Fruit fly (Drosophila melanogaster) whole organism, pupa: ENCODE measurements around the gene Polr3E.

Source experiments
- CG10348 ChIP-seq: fragments of 200-800 bp; sonication (Bioruptor generic); IDR thresholded peaks from 2 replicates; pipeline ENCODE4 v1.3.6; 2022; ENCODE audit warnings: missing biosample characterization, missing genetic modification characterization
- CG12605 ChIP-seq: fragments of 200-800 bp; sonication (Bioruptor generic); IDR thresholded peaks from 2 replicates; pipeline ENCODE4 v1.3.6; 2022; ENCODE audit warnings: missing biosample characterization, missing genetic modification characterization
- CG13204 ChIP-seq: fragments of 200-800 bp; sonication (Bioruptor generic); optimal IDR thresholded peaks from 2 replicates; lab custom pipeline; 2018; ENCODE audit warnings: missing biosample characterization, mild to moderate bottlenecking, missing genetic modification characterization, moderate library complexity
- CG14655 ChIP-seq: fragments of 200-800 bp; sonication (Bioruptor generic); optimal IDR thresholded peaks from 3 replicates; lab custom pipeline; 2017; ENCODE audit warnings: mild to moderate bottlenecking, missing biosample characterization, missing genetic modification reagents, missing genetic modification characterization
- CG15710 ChIP-seq: fragments of 200-800 bp; sonication (Bioruptor generic); optimal IDR thresholded peaks from 2 replicates; lab custom pipeline; 2018; ENCODE audit warnings: missing biosample characterization, mild to moderate bottlenecking, missing genetic modification characterization, moderate library complexity
- CG17806 ChIP-seq: fragments of 200-800 bp; sonication (Bioruptor generic); optimal IDR thresholded peaks from 2 replicates; lab custom pipeline; 2018; ENCODE audit warnings: missing biosample characterization, mild to moderate bottlenecking, missing genetic modification characterization, moderate library complexity
- CG32121 ChIP-seq: fragments of 200-800 bp; sonication (Bioruptor generic); IDR thresholded peaks from 2 replicates; pipeline ENCODE4 v1.3.6; 2022; ENCODE audit warnings: missing biosample characterization, missing genetic modification characterization
- CG34367 ChIP-seq: fragments of 200-800 bp; sonication (Bioruptor generic); optimal IDR thresholded peaks from 2 replicates; lab custom pipeline; 2018; ENCODE audit warnings: missing biosample characterization, mild to moderate bottlenecking, missing genetic modification characterization
- CG4496 ChIP-seq: fragments of 200-800 bp; sonication (Bioruptor generic); IDR thresholded peaks from 3 replicates; pipeline ENCODE4 v1.3.6; 2022; ENCODE audit warnings: missing biosample characterization, missing genetic modification characterization
- CG8159 ChIP-seq: fragments of 200-800 bp; sonication (Bioruptor generic); optimal IDR thresholded peaks from 3 replicates; lab custom pipeline; 2018; ENCODE audit warnings: missing biosample characterization, mild to moderate bottlenecking, missing genetic modification characterization, moderate library complexity
- CG8301 ChIP-seq: fragments of 200-800 bp; sonication (Bioruptor generic); optimal IDR thresholded peaks from 2 replicates; lab custom pipeline; 2018; ENCODE audit warnings: missing biosample characterization, mild to moderate bottlenecking, missing genetic modification characterization
- CG9948 ChIP-seq: fragments of 200-800 bp; sonication (Bioruptor generic); optimal IDR thresholded peaks from 2 replicates; lab custom pipeline; 2018; ENCODE audit warnings: missing biosample characterization, mild to moderate bottlenecking, missing genetic modification characterization, moderate library complexity
- D1 ChIP-seq: fragments of 200-800 bp; sonication (Bioruptor generic); optimal IDR thresholded peaks from 2 replicates; lab custom pipeline; 2018; ENCODE audit warnings: missing biosample characterization, mild to moderate bottlenecking, missing genetic modification characterization, moderate library complexity
- EcR ChIP-seq: fragments of 200-800 bp; sonication (Bioruptor generic); optimal IDR thresholded peaks from 3 replicates; lab custom pipeline; 2019; ENCODE audit warnings: missing biosample characterization, missing genetic modification characterization, mild to moderate bottlenecking, moderate library complexity, missing genetic modification reagents
- Ets98B ChIP-seq: fragments of 200-800 bp; sonication (Bioruptor generic); IDR thresholded peaks from 2 replicates; pipeline ENCODE4 v1.3.6; 2022; ENCODE audit warnings: missing biosample characterization, missing genetic modification characterization
- Pif1A ChIP-seq: fragments of 200-800 bp; sonication (Bioruptor generic); optimal IDR thresholded peaks from 3 replicates; lab custom pipeline; 2016; ENCODE audit warnings: missing biosample characterization, missing genetic modification characterization
- Pif1B ChIP-seq: fragments of 200-800 bp; sonication (Bioruptor generic); optimal IDR thresholded peaks from 3 replicates; lab custom pipeline; 2016; ENCODE audit warnings: missing biosample characterization, missing genetic modification characterization
- Snoo ChIP-seq: fragments of 200-800 bp; sonication (Bioruptor generic); optimal IDR thresholded peaks from 3 replicates; lab custom pipeline; 2017; ENCODE audit warnings: missing biosample characterization, mild to moderate bottlenecking, missing genetic modification characterization, inconsistent platforms
- fd96Ca ChIP-seq: fragments of 200-800 bp; sonication (Bioruptor generic); IDR thresholded peaks from 3 replicates; pipeline ENCODE4 v1.3.6; 2022; ENCODE audit warnings: missing biosample characterization, missing genetic modification characterization
- gl ChIP-seq: fragments of 200-800 bp; sonication (Bioruptor generic); optimal IDR thresholded peaks from 2 replicates; lab custom pipeline; 2018; ENCODE audit warnings: missing biosample characterization, mild to moderate bottlenecking, missing genetic modification characterization
- rn ChIP-seq: fragments of 200-800 bp; sonication (Bioruptor generic); IDR thresholded peaks from 2 replicates; pipeline ENCODE4 v1.3.6; 2022; ENCODE audit warnings: missing biosample characterization, missing genetic modification characterization

Polr3E gene

dm6 chr3L:21011689-21012088 is 19.9 kb upstream of the Polr3E start:
- TF ChIP-seq Pif1B (no peak), EcR (GFP tag; lab: Kevin White, UChicago) (peak; percentile 36)
- TF ChIP-seq, all 21 proteins: peak for 1

- TF ChIP-seq rn = 0 out of 2 replicates have a peak, but pooled peaks have one; percentile 17
- TF ChIP-seq Snoo (tag; lab: Kevin White, UChicago) = no peak
- no peak for TF ChIP-seq CG34367 (tag; lab: Kevin White, UChicago)
- TF ChIP-seq CG9948 = peak; percentile 3
- peak; percentile 53 for TF ChIP-seq CG13204 (GFP tag; lab: Kevin White, UChicago)
- TF ChIP-seq fd96Ca = peak; percentile 66; the same call in 1 of the 3 replicates
- TF ChIP-seq CG15710 (tag; lab: Kevin White, UChicago) = peak; percentile 38
- TF ChIP-seq EcR (GFP tag; lab: Kevin White, UChicago) = peak; percentile 58
- no peak for TF ChIP-seq Pif1A (GFP tag; lab: Kevin White, UChicago)
- no peak for TF ChIP-seq CG14655 (GFP tag; lab: Kevin White, UChicago)
- TF ChIP-seq CG4496 (GFP tag; lab: Robert Waterston, UW) = 0 out of 3 replicates have a peak, but pooled peaks have one; percentile 30
- TF ChIP-seq CG10348 (GFP tag; lab: Robert Waterston, UW) = no peak
- no peak for TF ChIP-seq Ets98B (GFP tag; lab: Robert Waterston, UW)
- peak; percentile 56 for TF ChIP-seq gl (tag; lab: Kevin White, UChicago)
- peak; percentile 34 for TF ChIP-seq CG8159 (tag; lab: Kevin White, UChicago)
- TF ChIP-seq CG17806 (tag; lab: Kevin White, UChicago) = no peak
- no peak for TF ChIP-seq CG8301 (tag; lab: Kevin White, UChicago)
- TF ChIP-seq D1 = no peak
- 0 out of 2 replicates have a peak, but pooled peaks have one; percentile 22 for TF ChIP-seq CG32121 (GFP tag; lab: Robert Waterston, UW)
- peak; percentile 31 for TF ChIP-seq Pif1B
- TF ChIP-seq CG12605 (GFP tag; lab: Robert Waterston, UW) = no peak
These were observed 18.2 kb upstream of the Polr3E start for dm6 chr3L:21013465-21013864.

- no peak for TF ChIP-seq rn
- TF ChIP-seq fd96Ca = peak; percentile 56; the same call in 2 of the 3 replicates
- TF ChIP-seq CG34367 (tag; lab: Kevin White, UChicago) = no peak
- peak; percentile 74 for TF ChIP-seq gl (tag; lab: Kevin White, UChicago)
- TF ChIP-seq CG4496 (GFP tag; lab: Robert Waterston, UW) = peak; percentile 35; the same call in 2 of the 3 replicates
- TF ChIP-seq CG9948 = peak; percentile 10
- no peak; the same call in 1 of the 2 replicates for TF ChIP-seq Ets98B (GFP tag; lab: Robert Waterston, UW)
- TF ChIP-seq Pif1A (GFP tag; lab: Kevin White, UChicago) = peak; percentile 15
- peak; percentile 77 for TF ChIP-seq CG12605 (GFP tag; lab: Robert Waterston, UW)
- peak; percentile 7 for TF ChIP-seq Pif1B
- no peak for TF ChIP-seq Snoo (tag; lab: Kevin White, UChicago)
- peak; percentile 37 for TF ChIP-seq CG32121 (GFP tag; lab: Robert Waterston, UW)
- TF ChIP-seq EcR (GFP tag; lab: Kevin White, UChicago) = peak; percentile 4
- no peak for TF ChIP-seq D1
- peak; percentile 20 for TF ChIP-seq CG17806 (tag; lab: Kevin White, UChicago)
These were observed 17.1 kb upstream of the Polr3E start for dm6 chr3L:21014516-21014945.

dm6 chr3L:21023364-21023763 is 8.3 kb upstream of the Polr3E start:
- no peak for TF ChIP-seq CG10348 (GFP tag; lab: Robert Waterston, UW)
- TF ChIP-seq EcR (GFP tag; lab: Kevin White, UChicago) = peak; percentile 82
- peak; percentile 37; the same call in 2 of the 3 replicates for TF ChIP-seq CG4496 (GFP tag; lab: Robert Waterston, UW)
- no peak for TF ChIP-seq fd96Ca
- peak; percentile 14 for TF ChIP-seq Snoo (tag; lab: Kevin White, UChicago)
- TF ChIP-seq CG9948 = no peak
- TF ChIP-seq CG32121 (GFP tag; lab: Robert Waterston, UW) = peak; percentile 9; the same call in 1 of the 2 replicates
- no peak for TF ChIP-seq gl (tag; lab: Kevin White, UChicago)
- no peak for TF ChIP-seq CG14655 (GFP tag; lab: Kevin White, UChicago)

- TF ChIP-seq gl (tag; lab: Kevin White, UChicago) (no peak), CG34367 (tag; lab: Kevin White, UChicago) (no peak), CG17806 (tag; lab: Kevin White, UChicago) (no peak), Pif1B (no peak), CG14655 (GFP tag; lab: Kevin White, UChicago) (no peak), CG12605 (GFP tag; lab: Robert Waterston, UW) (no peak), Snoo (tag; lab: Kevin White, UChicago) (no peak), Ets98B (GFP tag; lab: Robert Waterston, UW) (no peak), EcR (GFP tag; lab: Kevin White, UChicago) (no peak), CG9948 (no peak), CG13204 (GFP tag; lab: Kevin White, UChicago) (no peak), CG10348 (GFP tag; lab: Robert Waterston, UW) (no peak)
These were observed 7.8 kb upstream of the Polr3E start for dm6 chr3L:21023795-21024194.

- TF ChIP-seq Pif1A (GFP tag; lab: Kevin White, UChicago) (no peak), CG32121 (GFP tag; lab: Robert Waterston, UW) (no peak), CG14655 (GFP tag; lab: Kevin White, UChicago) (no peak), CG13204 (GFP tag; lab: Kevin White, UChicago) (no peak), D1 (no peak), CG8301 (tag; lab: Kevin White, UChicago) (no peak), Snoo (tag; lab: Kevin White, UChicago) (no peak), CG8159 (tag; lab: Kevin White, UChicago) (no peak), CG9948 (no peak), Ets98B (GFP tag; lab: Robert Waterston, UW) (no peak), CG10348 (GFP tag; lab: Robert Waterston, UW) (no peak), fd96Ca (no peak)
These were observed 7.1 kb upstream of the Polr3E start for dm6 chr3L:21024563-21024962.
